Worm (Caenorhabditis elegans): ENCODE measurements around the gene cyp-35C1.

DNA sequence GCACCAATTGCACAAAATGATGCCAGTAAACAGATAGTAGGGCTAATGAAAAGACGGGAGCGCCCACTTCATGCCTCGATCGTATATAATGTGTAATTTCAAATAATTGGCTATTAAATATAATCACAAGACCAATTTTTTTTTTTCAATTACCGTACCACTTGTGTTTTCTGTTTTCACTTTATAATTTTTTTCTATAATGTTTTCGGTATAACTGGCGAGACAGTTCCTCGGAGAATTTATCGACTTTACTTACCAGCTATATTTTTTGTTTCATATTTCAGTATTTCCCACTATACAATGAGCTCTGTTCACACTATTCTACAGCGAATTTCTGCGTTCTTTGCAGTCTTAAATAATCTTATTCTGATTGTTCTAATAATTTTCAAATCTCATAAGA is 17.9 kb upstream of the cyp-35C1 start, which contains the start of gene str-252:
- no peak for TF ChIP-seq nhr-237 (tag; optimal IDR thresholded peaks at IDR 0.05)
- no peak for TF ChIP-seq ceh-82 (tag; optimal IDR thresholded peaks at IDR 0.05)
- no peak for TF ChIP-seq pqm-1 (tag; optimal IDR thresholded peaks at IDR 0.05)

All from whole organism, L4 larva.